Worm (Caenorhabditis elegans) whole organism, mixed stage, embryonic: ENCODE results near the gene sftd-3.

Source experiments
- ces-1 ChIP-seq: fragments of 150-350 bp; optimal IDR thresholded peaks from 2 replicates; lab custom pipeline; 2014; ENCODE audit warnings: missing biosample characterization, missing genetic modification reagents, missing genetic modification characterization
- elt-1 ChIP-seq: sonication (generic microtip); optimal IDR thresholded peaks from 2 replicates; lab custom pipeline; 2017; ENCODE audit warnings: missing genetic modification characterization, mild to moderate bottlenecking, missing compliant biosample characterization, antibody characterized with exemption, moderate library complexity, borderline replicate concordance; ENCODE audit not compliant: insufficient read depth
- lin-13 ChIP-seq: fragments of 150-350 bp; optimal IDR thresholded peaks from 2 replicates; lab custom pipeline; 2014; ENCODE audit warnings: missing biosample characterization, missing genetic modification characterization
- lsy-2 ChIP-seq: fragments of 150-350 bp; optimal IDR thresholded peaks from 2 replicates; lab custom pipeline; 2014; ENCODE audit warnings: missing biosample characterization, missing genetic modification characterization
- nhr-237 ChIP-seq: fragments of 150-350 bp; optimal IDR thresholded peaks from 2 replicates; lab custom pipeline; 2014; ENCODE audit warnings: missing biosample characterization, missing genetic modification characterization
- nhr-76 ChIP-seq: sonication (generic microtip); optimal IDR thresholded peaks from 2 replicates; lab custom pipeline; 2017; ENCODE audit warnings: missing biosample characterization, missing genetic modification characterization
- pha-4 ChIP-seq: fragments of 150-350 bp; optimal IDR thresholded peaks from 2 replicates; lab custom pipeline; 2018; ENCODE audit warnings: missing biosample characterization, missing genetic modification reagents, missing genetic modification characterization
- sem-2 ChIP-seq: fragments of 200-800 bp; sonication (Bioruptor generic); optimal IDR thresholded peaks from 2 replicates; lab custom pipeline; 2018; ENCODE audit warnings: mild to moderate bottlenecking, missing genetic modification characterization, missing compliant biosample characterization
- snpc-4 ChIP-seq: fragments of 150-350 bp; optimal IDR thresholded peaks from 2 replicates; lab custom pipeline; 2014; ENCODE audit warnings: missing biosample characterization, missing genetic modification characterization
- tbx-8 ChIP-seq: fragments of 200-800 bp; sonication (Bioruptor generic); optimal IDR thresholded peaks from 2 replicates; lab custom pipeline; 2018; ENCODE audit warnings: mild to moderate bottlenecking, missing genetic modification characterization, moderate library complexity, missing compliant biosample characterization
- unc-39 ChIP-seq: fragments of 150-350 bp; optimal IDR thresholded peaks from 2 replicates; lab custom pipeline; 2014; ENCODE audit warnings: missing biosample characterization, missing genetic modification characterization
- unc-62 ChIP-seq: fragments of 150-350 bp; optimal IDR thresholded peaks from 2 replicates; lab custom pipeline; 2014; ENCODE audit warnings: missing biosample characterization, missing genetic modification reagents, missing genetic modification characterization
- ztf-11 ChIP-seq: fragments of 150-350 bp; optimal IDR thresholded peaks from 2 replicates; lab custom pipeline; 2014; ENCODE audit warnings: missing biosample characterization, missing genetic modification characterization

DNA sequence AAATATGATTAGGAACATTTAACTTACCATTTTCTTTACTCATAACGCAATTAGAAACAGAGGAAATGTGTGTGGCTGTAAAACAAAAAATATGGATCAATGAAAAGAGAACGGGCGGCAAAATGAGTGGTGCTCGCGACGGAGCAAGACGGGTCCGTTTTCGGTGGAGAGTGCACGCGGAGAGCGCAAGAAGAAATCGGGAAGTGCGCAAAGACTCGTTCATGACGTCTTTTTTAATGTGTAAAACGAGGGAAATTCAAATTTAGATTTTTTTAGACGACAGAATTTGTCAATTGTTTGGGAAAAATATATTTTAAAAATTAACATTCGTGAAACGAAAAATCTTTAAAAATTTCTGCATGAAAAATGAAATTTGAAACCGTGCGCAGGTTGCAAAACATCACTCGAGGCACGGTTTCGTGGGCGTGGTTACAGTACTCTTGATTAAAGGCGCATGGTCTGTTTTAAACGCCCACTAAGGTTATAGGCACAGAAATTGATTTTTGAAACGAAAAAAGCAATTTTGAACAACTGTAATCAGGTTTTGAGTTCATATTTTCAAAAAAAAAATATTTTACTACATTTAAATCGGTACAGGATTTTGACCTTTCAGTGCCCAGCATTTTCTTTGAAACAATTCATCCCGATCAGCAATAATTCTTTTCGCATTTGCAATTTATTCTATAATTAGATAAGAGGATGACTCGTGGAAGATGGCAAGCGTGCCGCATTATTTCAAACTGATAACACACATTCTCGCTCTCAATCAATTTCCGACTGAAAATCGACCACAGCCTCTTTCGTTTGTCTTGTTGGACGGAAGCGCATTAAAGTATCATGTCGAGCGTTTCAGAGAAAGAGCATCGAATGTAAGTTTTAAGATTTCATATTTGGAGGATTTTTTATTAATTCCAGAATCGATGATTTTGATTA is 5.6 kb upstream of the sftd-3 start, which contains the start of the genes szy-20 and C18E9.5:
- TF ChIP-seq unc-62 (no peak), pha-4 (peak; percentile 30), sem-2 (no peak), lin-13 (tag; lab: Kevin White, UChicago) (peak; percentile 69), ces-1 (GFP tag; lab: Kevin White, UChicago) (peak; percentile 65), ztf-11 (tag; lab: Kevin White, UChicago) (no peak), nhr-237 (tag; lab: Kevin White, UChicago) (peak; percentile 55), snpc-4 (tag; lab: Kevin White, UChicago) (no peak), nhr-76 (tag; lab: Kevin White, UChicago) (no peak), elt-1 (tag; lab: Kevin White, UChicago) (no peak), unc-39 (tag; lab: Kevin White, UChicago) (no peak), tbx-8 (GFP tag; lab: Kevin White, UChicago) (no peak), lsy-2 (tag; lab: Kevin White, UChicago) (peak; percentile 77)
